Fruit fly (Drosophila melanogaster) whole organism: ENCODE results near the gene COX6AL2.

Source experiments
- pan ChIP-seq: fragments of >200 bp; optimal IDR thresholded peaks from 2 replicates; lab custom pipeline; 2017
- psq ChIP-seq: fragments of >200 bp; optimal IDR thresholded peaks from 2 replicates; lab custom pipeline; 2017

dm6 chr3L:18957032-18957431 is 43.1 kb upstream of the COX6AL2 start:
- TF ChIP-seq psq (lab: Kevin White, UChicago) (no peak), pan (lab: Kevin White, UChicago) (no peak)
